Worm (Caenorhabditis elegans): ENCODE data around the gene C38C3.6.

C38C3.6 gene

ce11 chrV:1471977-1472376, 19.4 kb downstream of the C38C3.6 start:
- TF ChIP-seq lin-35 (GFP tag; optimal IDR thresholded peaks at IDR 0.05) (no peak), pha-4 (tag; optimal IDR thresholded peaks at IDR 0.05) (no peak), atf-7 (tag; optimal IDR thresholded peaks at IDR 0.05) (no peak), egrh-3 (GFP tag; IDR thresholded peaks at IDR 0.05) (peak; percentile 32; the same call in 1 of the 2 replicates), B0019.2 (GFP tag; conservative IDR thresholded peaks at IDR 0.05) (no peak), F23B12.7 (tag; optimal IDR thresholded peaks at IDR 0.05; ENCODE audit: insufficient read depth) (no peak), zfh-2 (GFP tag; conservative IDR thresholded peaks at IDR 0.05) (peak; percentile 86), xnd-1 (tag; optimal IDR thresholded peaks at IDR 0.05) (no peak), hmg-1.2 (GFP tag; IDR thresholded peaks at IDR 0.05) (no peak), lag-1 (GFP tag; IDR thresholded peaks at IDR 0.05) (no peak), mel-28 (tag; optimal IDR thresholded peaks at IDR 0.05; ENCODE audit: borderline replicate concordance) (no peak), pbrm-1 (GFP tag; IDR thresholded peaks at IDR 0.05) (no peak), snpc-4 (GFP tag; optimal IDR thresholded peaks at IDR 0.05) (no peak), snpc-4 (tag; optimal IDR thresholded peaks at IDR 0.05) (no peak), nfyb-1 (GFP tag; IDR thresholded peaks at IDR 0.05) (0 out of 2 replicates have a peak, but pooled peaks have one; percentile 10), zim-3 (tag; optimal IDR thresholded peaks at IDR 0.05) (no peak), cebp-1 (GFP tag; IDR thresholded peaks at IDR 0.05) (peak; percentile 92), cebp-1 (tag; optimal IDR thresholded peaks at IDR 0.05) (peak; percentile 99), sdz-38 (tag; optimal IDR thresholded peaks at IDR 0.05) (no peak), B0261.1 (tag; optimal IDR thresholded peaks at IDR 0.05) (no peak), sea-2 (GFP tag; IDR thresholded peaks at IDR 0.05) (no peak)

- TF ChIP-seq lin-54 (GFP tag; optimal IDR thresholded peaks at IDR 0.05) (peak; percentile 92), efl-1 (GFP tag; optimal IDR thresholded peaks at IDR 0.05) (peak; percentile 73), tbp1 (GFP tag; optimal IDR thresholded peaks at IDR 0.05) (peak; percentile 49), F33H1.4 (GFP tag; IDR thresholded peaks at IDR 0.05) (peak; percentile 95), hmg-1.2 (GFP tag; IDR thresholded peaks at IDR 0.05) (0 out of 2 replicates have a peak, but pooled peaks have one; percentile 11), cebp-1 (GFP tag; IDR thresholded peaks at IDR 0.05) (peak; percentile 27; the same call in 1 of the 2 replicates), cebp-1 (tag; optimal IDR thresholded peaks at IDR 0.05) (peak; percentile 92), nhr-80 (tag; optimal IDR thresholded peaks at IDR 0.05) (peak; percentile 13), mcd-1 (GFP tag; IDR thresholded peaks at IDR 0.05) (peak; percentile 93), hrde-1 (tag; optimal IDR thresholded peaks at IDR 0.05; ENCODE audit: borderline replicate concordance) (no peak), hlh-12 (tag; optimal IDR thresholded peaks at IDR 0.05) (no peak), lin-40 (tag; optimal IDR thresholded peaks at IDR 0.05) (peak; percentile 67), F55B11.4 (tag; optimal IDR thresholded peaks at IDR 0.05; ENCODE audit: borderline replicate concordance, insufficient read depth) (no peak), xnd-1 (tag; optimal IDR thresholded peaks at IDR 0.05) (peak; percentile 30), lsl-1 (GFP tag; optimal IDR thresholded peaks at IDR 0.05) (peak; percentile 67), F10E7.11 (tag; optimal IDR thresholded peaks at IDR 0.05) (no peak), tlf-1 (GFP tag; optimal IDR thresholded peaks at IDR 0.05) (peak; percentile 11), snpc-3.4 (tag; optimal IDR thresholded peaks at IDR 0.05) (peak; percentile 6), nfyb-1 (GFP tag; IDR thresholded peaks at IDR 0.05) (no peak), chd-7 (tag; optimal IDR thresholded peaks at IDR 0.05) (no peak), F49E8.2 (tag; optimal IDR thresholded peaks at IDR 0.05; ENCODE audit: insufficient read depth) (no peak), lin-35 (GFP tag; optimal IDR thresholded peaks at IDR 0.05) (peak in 2 of 3 experiments; percentile 22 to 53), fkh-3 (tag; optimal IDR thresholded peaks at IDR 0.05) (no peak), let-607 (tag; optimal IDR thresholded peaks at IDR 0.05) (peak in 1 of 2 experiments; percentile 19), D2030.7 (GFP tag; IDR thresholded peaks at IDR 0.05) (peak; percentile 77), madf-8 (GFP tag; conservative IDR thresholded peaks at IDR 0.05) (peak; percentile 70), dpl-1 (GFP tag; optimal IDR thresholded peaks at IDR 0.05) (peak; percentile 64), lin-26 (GFP tag; IDR thresholded peaks at IDR 0.05) (0 out of 2 replicates have a peak, but pooled peaks have one; percentile 28), pbrm-1 (GFP tag; IDR thresholded peaks at IDR 0.05) (peak; percentile 37; the same call in 1 of the 2 replicates), attf-5 (GFP tag; optimal IDR thresholded peaks at IDR 0.05) (peak; percentile 70), F23B12.7 (tag; optimal IDR thresholded peaks at IDR 0.05; ENCODE audit: insufficient read depth) (peak; percentile 29)
Measured at ce11 chrV:1471078-1471969, 20.1 kb downstream of the C38C3.6 start.

All from whole organism, young adult.